Worm (Caenorhabditis elegans) whole organism, mixed stage, embryonic: ENCODE data around the gene pmp-2.

Experiments used
- lsy-2 ChIP-seq: fragments of 150-350 bp; optimal IDR thresholded peaks from 2 replicates; lab custom pipeline; 2014; ENCODE audit warnings: missing biosample characterization, missing genetic modification characterization
- pha-4 ChIP-seq: fragments of 150-350 bp; optimal IDR thresholded peaks from 2 replicates; lab custom pipeline; 2018; ENCODE audit warnings: missing biosample characterization, missing genetic modification reagents, missing genetic modification characterization

- TF ChIP-seq pha-4 (tag; lab: Kevin White, UChicago), result no peak
- TF ChIP-seq lsy-2 (tag; lab: Kevin White, UChicago), result no peak
Measured at ce11 chrII:6935975-6936374, 48.4 kb upstream of the pmp-2 start.
